Fruit fly (Drosophila melanogaster) whole organism, embryonic: ENCODE measurements around the gene Abca3.

ENCODE experiments used
- Bgb ChIP-seq: fragments of 200-800 bp; sonication (Bioruptor generic); IDR thresholded peaks from 2 replicates; pipeline ENCODE4 v1.3.6; 2022; ENCODE audit warnings: missing biosample characterization, missing genetic modification characterization; ENCODE audit not compliant: partially characterized antibody
- Blimp-1 ChIP-seq: fragments of 200-800 bp; sonication (Bioruptor generic); optimal IDR thresholded peaks from 3 replicates; lab custom pipeline; 2018; ENCODE audit warnings: missing biosample characterization, missing genetic modification characterization, mild to moderate bottlenecking, moderate library complexity, missing genetic modification reagents
- CG10979 ChIP-seq: fragments of 200-800 bp; sonication (Bioruptor generic); optimal IDR thresholded peaks from 2 replicates; lab custom pipeline; 2018; ENCODE audit warnings: missing biosample characterization, mild to moderate bottlenecking, missing genetic modification characterization, moderate library complexity
- CG11085 ChIP-seq: fragments of 200-800 bp; sonication (Bioruptor generic); IDR thresholded peaks from 2 replicates; pipeline ENCODE4 v1.3.6; 2022; ENCODE audit warnings: missing biosample characterization, missing genetic modification characterization
- CG11504 ChIP-seq: fragments of 200-800 bp; sonication (Bioruptor generic); optimal IDR thresholded peaks from 3 replicates; lab custom pipeline; 2019; ENCODE audit warnings: missing biosample characterization, mild to moderate bottlenecking, missing genetic modification characterization, moderate library complexity
- CG12236 ChIP-seq: fragments of 200-800 bp; sonication (Bioruptor generic); optimal IDR thresholded peaks from 2 replicates; lab custom pipeline; 2016; ENCODE audit warnings: missing biosample characterization, missing genetic modification characterization
- CG12299 ChIP-seq: fragments of 200-800 bp; sonication (Bioruptor generic); optimal IDR thresholded peaks from 2 replicates; lab custom pipeline; 2018; ENCODE audit warnings: missing biosample characterization, mild to moderate bottlenecking, missing genetic modification characterization
- CG1233 ChIP-seq: fragments of 200-800 bp; sonication (Bioruptor generic); optimal IDR thresholded peaks from 4 replicates; lab custom pipeline; 2018; ENCODE audit warnings: missing biosample characterization, mild to moderate bottlenecking, missing genetic modification characterization
- CG13123 ChIP-seq: fragments of 200-800 bp; sonication (Bioruptor generic); optimal IDR thresholded peaks from 2 replicates; lab custom pipeline; 2016; ENCODE audit warnings: missing biosample characterization, missing genetic modification characterization
- CG17186 ChIP-seq: fragments of 200-800 bp; sonication (Bioruptor generic); optimal IDR thresholded peaks from 3 replicates; lab custom pipeline; 2017; ENCODE audit warnings: missing biosample characterization, missing genetic modification reagents, missing genetic modification characterization
- CG17361 ChIP-seq: fragments of 200-800 bp; sonication (Bioruptor generic); IDR thresholded peaks from 3 replicates; pipeline ENCODE4 v1.3.6; 2022; ENCODE audit warnings: missing biosample characterization, missing genetic modification characterization
- CG17612 ChIP-seq: fragments of 200-800 bp; sonication (Bioruptor generic); IDR thresholded peaks from 2 replicates; pipeline ENCODE4 v1.3.6; 2022; ENCODE audit warnings: missing biosample characterization, missing genetic modification characterization
- CG1832 ChIP-seq: fragments of 200-800 bp; sonication (Bioruptor generic); optimal IDR thresholded peaks from 2 replicates; lab custom pipeline; 2017; ENCODE audit warnings: missing biosample characterization, mild to moderate bottlenecking, missing genetic modification characterization, inconsistent platforms
- CG2199 ChIP-seq: fragments of 200-800 bp; sonication (Bioruptor generic); IDR thresholded peaks from 3 replicates; pipeline ENCODE4 v1.3.6; 2022; ENCODE audit warnings: missing biosample characterization, missing genetic modification characterization
- CG32532 ChIP-seq: fragments of 200-800 bp; sonication (Bioruptor generic); IDR thresholded peaks from 2 replicates; pipeline ENCODE4 v1.3.6; 2022; ENCODE audit warnings: missing biosample characterization, missing genetic modification characterization
- CG3847 ChIP-seq: fragments of 200-800 bp; sonication (Bioruptor generic); IDR thresholded peaks from 2 replicates; pipeline ENCODE4 v1.3.6; 2022; ENCODE audit warnings: missing biosample characterization, missing genetic modification characterization
- CG4360 ChIP-seq: fragments of 200-800 bp; sonication (Bioruptor generic); IDR thresholded peaks from 2 replicates; pipeline ENCODE4 v1.3.6; 2022; ENCODE audit warnings: missing biosample characterization, missing genetic modification characterization
- CG4404 ChIP-seq: fragments of 200-800 bp; sonication (Bioruptor generic); IDR thresholded peaks from 2 replicates; pipeline ENCODE4 v1.3.6; 2022; ENCODE audit warnings: missing biosample characterization, missing genetic modification characterization
- CG6654 ChIP-seq: fragments of 200-800 bp; sonication (Bioruptor generic); optimal IDR thresholded peaks from 2 replicates; lab custom pipeline; 2017; ENCODE audit warnings: missing biosample characterization, mild to moderate bottlenecking, missing genetic modification characterization
- CG6683 ChIP-seq: fragments of 200-800 bp; sonication (Bioruptor generic); optimal IDR thresholded peaks from 2 replicates; lab custom pipeline; 2017; ENCODE audit warnings: missing biosample characterization, mild to moderate bottlenecking, missing genetic modification characterization, missing genetic modification reagents
- CG7745 ChIP-seq: fragments of 200-800 bp; sonication (Bioruptor generic); optimal IDR thresholded peaks from 2 replicates; lab custom pipeline; 2018; ENCODE audit warnings: missing biosample characterization, mild to moderate bottlenecking, missing genetic modification characterization, moderate library complexity
- CG7786 ChIP-seq: fragments of 200-800 bp; sonication (Bioruptor generic); optimal IDR thresholded peaks from 2 replicates; lab custom pipeline; 2016; ENCODE audit warnings: missing biosample characterization, missing genetic modification characterization
- CkIIα-i1 ChIP-seq: fragments of 200-800 bp; sonication (Bioruptor generic); IDR thresholded peaks from 2 replicates; pipeline ENCODE4 v1.3.6; 2022; ENCODE audit warnings: missing biosample characterization, missing genetic modification characterization
- Dll ChIP-seq: fragments of 200-800 bp; sonication (Bioruptor generic); IDR thresholded peaks from 4 replicates; pipeline ENCODE4 v1.3.6; 2022; ENCODE audit warnings: missing biosample characterization, missing genetic modification characterization; ENCODE audit not compliant: partially characterized antibody
- Fer1 ChIP-seq: fragments of 200-800 bp; sonication (Bioruptor generic); optimal IDR thresholded peaks from 2 replicates; lab custom pipeline; 2017; ENCODE audit warnings: missing biosample characterization, mild to moderate bottlenecking, missing genetic modification characterization
- Hmr ChIP-seq: fragments of 200-800 bp; sonication (Bioruptor generic); optimal IDR thresholded peaks from 3 replicates; lab custom pipeline; 2017; ENCODE audit warnings: mild to moderate bottlenecking, missing biosample characterization, missing genetic modification reagents, missing genetic modification characterization
- Hr39 ChIP-seq: fragments of >200 bp; optimal IDR thresholded peaks from 2 replicates; lab custom pipeline; 2017
- Myb ChIP-seq: fragments of 200-800 bp; sonication (Bioruptor generic); optimal IDR thresholded peaks from 2 replicates; lab custom pipeline; 2016; ENCODE audit warnings: missing biosample characterization, missing genetic modification characterization
- NC2β ChIP-seq: fragments of 200-800 bp; sonication (Bioruptor generic); optimal IDR thresholded peaks from 2 replicates; lab custom pipeline; 2016; ENCODE audit warnings: missing biosample characterization, missing genetic modification characterization
- Nf-YB ChIP-seq: fragments of 200-800 bp; sonication (Bioruptor generic); optimal IDR thresholded peaks from 3 replicates; lab custom pipeline; 2019; ENCODE audit warnings: missing biosample characterization, mild to moderate bottlenecking, missing genetic modification characterization, moderate library complexity
- Rx ChIP-seq: fragments of 200-800 bp; sonication (Bioruptor generic); IDR thresholded peaks from 2 replicates; pipeline ENCODE4 v1.3.6; 2022; ENCODE audit warnings: missing biosample characterization, missing genetic modification characterization
- Sox100B ChIP-seq: fragments of 200-800 bp; sonication (Bioruptor generic); optimal IDR thresholded peaks from 3 replicates; lab custom pipeline; 2018; ENCODE audit warnings: missing biosample characterization, mild to moderate bottlenecking, missing genetic modification characterization
- Xbp1 ChIP-seq: fragments of 200-800 bp; sonication (Bioruptor generic); optimal IDR thresholded peaks from 3 replicates; lab custom pipeline; 2016; ENCODE audit warnings: missing biosample characterization, mild to moderate bottlenecking, missing genetic modification characterization
- bbx ChIP-seq: fragments of 200-800 bp; sonication (Bioruptor generic); IDR thresholded peaks from 2 replicates; pipeline ENCODE4 v1.3.6; 2022; ENCODE audit warnings: missing biosample characterization, missing genetic modification characterization; ENCODE audit not compliant: partially characterized antibody
- br ChIP-seq: fragments of >200 bp; optimal IDR thresholded peaks from 2 replicates; lab custom pipeline; 2017
- caup ChIP-seq: fragments of 200-800 bp; sonication (Bioruptor generic); optimal IDR thresholded peaks from 3 replicates; lab custom pipeline; 2017; ENCODE audit warnings: missing biosample characterization, mild to moderate bottlenecking, missing genetic modification characterization, moderate library complexity; ENCODE audit not compliant: severe bottlenecking
- crol ChIP-seq: fragments of 200-800 bp; sonication (Bioruptor generic); IDR thresholded peaks from 2 replicates; pipeline ENCODE4 v1.3.6; 2022; ENCODE audit warnings: missing biosample characterization, missing genetic modification characterization
- dan ChIP-seq: fragments of 200-800 bp; sonication (Bioruptor generic); IDR thresholded peaks from 2 replicates; pipeline ENCODE4 v1.3.6; 2022; ENCODE audit warnings: missing biosample characterization, missing genetic modification characterization
- disco-r ChIP-seq: fragments of 200-800 bp; sonication (Bioruptor generic); optimal IDR thresholded peaks from 2 replicates; lab custom pipeline; 2016; ENCODE audit warnings: missing biosample characterization, missing genetic modification characterization
- dm ChIP-seq: fragments of 200-800 bp; sonication (Bioruptor generic); optimal IDR thresholded peaks from 3 replicates; lab custom pipeline; 2016; ENCODE audit warnings: missing biosample characterization, missing genetic modification characterization
- dysf ChIP-seq: fragments of 200-800 bp; sonication (Bioruptor generic); IDR thresholded peaks from 3 replicates; pipeline ENCODE4 v1.3.6; 2022; ENCODE audit warnings: missing biosample characterization, missing genetic modification characterization
- grn ChIP-seq: fragments of 200-800 bp; sonication (Bioruptor generic); optimal IDR thresholded peaks from 3 replicates; lab custom pipeline; 2017; ENCODE audit warnings: missing biosample characterization, missing genetic modification characterization
- insv ChIP-seq, 2 experiments: fragments of 200-800 bp; sonication (Bioruptor generic); optimal IDR thresholded peaks; 3 replicates each; lab custom pipeline; 2016 to 2018; ENCODE audit warnings: missing biosample characterization in 2 of 2, missing genetic modification characterization in 2 of 2
- nerfin-1 ChIP-seq: fragments of 200-800 bp; sonication (Bioruptor generic); optimal IDR thresholded peaks from 3 replicates; lab custom pipeline; 2019; ENCODE audit warnings: missing biosample characterization, mild to moderate bottlenecking, missing genetic modification characterization, moderate library complexity
- ranshi ChIP-seq: fragments of 200-800 bp; sonication (Bioruptor generic); IDR thresholded peaks from 2 replicates; pipeline ENCODE4 v1.3.6; 2022; ENCODE audit warnings: missing biosample characterization, missing genetic modification characterization
- salm ChIP-seq: fragments of 200-800 bp; sonication (Bioruptor generic); optimal IDR thresholded peaks from 2 replicates; lab custom pipeline; 2018; ENCODE audit warnings: missing biosample characterization, mild to moderate bottlenecking, missing genetic modification characterization
- sob ChIP-seq: fragments of 200-800 bp; sonication (Bioruptor generic); IDR thresholded peaks from 2 replicates; pipeline ENCODE4 v1.3.6; 2022; ENCODE audit warnings: missing biosample characterization, missing genetic modification characterization
- tin ChIP-seq: fragments of 200-800 bp; sonication (Bioruptor generic); optimal IDR thresholded peaks from 3 replicates; lab custom pipeline; 2016; ENCODE audit warnings: missing biosample characterization, missing genetic modification characterization
- tio ChIP-seq: fragments of 200-800 bp; sonication (Bioruptor generic); optimal IDR thresholded peaks from 2 replicates; lab custom pipeline; 2017; ENCODE audit warnings: missing biosample characterization, missing genetic modification characterization, inconsistent platforms
- tup ChIP-seq: fragments of 200-800 bp; sonication (Bioruptor generic); optimal IDR thresholded peaks from 2 replicates; lab custom pipeline; 2016; ENCODE audit warnings: missing biosample characterization, mild to moderate bottlenecking, missing genetic modification characterization, moderate library complexity

The Abca3 gene

dm6 chrX:21306485-21307142 is at the start of gene Abca3 (continued):
- TF ChIP-seq CG4404 (GFP tag; lab: Robert Waterston, UW) = peak; percentile 41; the same call in 1 of the 2 replicates
- TF ChIP-seq tup (GFP tag; lab: Kevin White, UChicago) = no peak
- no peak for TF ChIP-seq CG17186 (GFP tag; lab: Kevin White, UChicago)
- TF ChIP-seq CG7786 (GFP tag; lab: Kevin White, UChicago) = peak; percentile 55
- peak; percentile 58 for TF ChIP-seq CG1233 (GFP tag; lab: Kevin White, UChicago)
- no peak for TF ChIP-seq CG1832 (GFP tag; lab: Kevin White, UChicago)
- TF ChIP-seq tin = peak; percentile 57
- no peak for TF ChIP-seq CG6683 (GFP tag; lab: Kevin White, UChicago)
- TF ChIP-seq nerfin-1 (tag; lab: Kevin White, UChicago) = no peak
- TF ChIP-seq CG12236 (GFP tag; lab: Kevin White, UChicago) = peak; percentile 33
- TF ChIP-seq Fer1 (GFP tag; lab: Kevin White, UChicago) = peak; percentile 74
- peak; percentile 66 for TF ChIP-seq CG11504 (tag; lab: Kevin White, UChicago)
- no peak; the same call in 1 of the 2 replicates for TF ChIP-seq ranshi (GFP tag; lab: Robert Waterston, UW)
- TF ChIP-seq dysf (GFP tag; lab: Robert Waterston, UW) = peak; percentile 74; the same call in 2 of the 3 replicates
- no peak for TF ChIP-seq CkIIα-i1 (GFP tag; lab: Robert Waterston, UW)
- TF ChIP-seq Hmr (GFP tag; lab: Kevin White, UChicago) = peak; percentile 82
- TF ChIP-seq dan (GFP tag; lab: Robert Waterston, UW) = no peak
- no peak for TF ChIP-seq tio
- peak; percentile 22 for TF ChIP-seq NC2β (GFP tag; lab: Kevin White, UChicago)
- peak; percentile 80; the same call in 1 of the 2 replicates for TF ChIP-seq CG32532 (GFP tag; lab: Robert Waterston, UW)
- no peak for TF ChIP-seq Sox100B (GFP tag; lab: Kevin White, UChicago)
- TF ChIP-seq CG17361 (GFP tag; lab: Robert Waterston, UW) = peak; percentile 77
- TF ChIP-seq insv (GFP tag; optimal IDR thresholded peaks at IDR 0.05; lab: Kevin White, UChicago) = peak in 1 of 2 experiments; percentile 26
- TF ChIP-seq CG13123 (GFP tag; lab: Kevin White, UChicago) = no peak
- TF ChIP-seq Blimp-1 (GFP tag; lab: Kevin White, UChicago) = peak; percentile 91
- no peak for TF ChIP-seq CG7745 (tag; lab: Kevin White, UChicago)
- TF ChIP-seq crol (GFP tag; lab: Robert Waterston, UW) = no peak
- peak; percentile 46 for TF ChIP-seq Myb
- 0 out of 4 replicates have a peak, but pooled peaks have one; percentile 22 for TF ChIP-seq Dll (GFP tag; lab: Robert Waterston, UW)
- TF ChIP-seq CG4360 (GFP tag; lab: Robert Waterston, UW) = no peak
- TF ChIP-seq CG2199 (GFP tag; lab: Robert Waterston, UW) = no peak
- TF ChIP-seq CG10979 (tag; lab: Kevin White, UChicago) = peak; percentile 34
- TF ChIP-seq CG12299 (tag; lab: Kevin White, UChicago) = peak; percentile 47
- TF ChIP-seq CG17612 = no peak
- no peak for TF ChIP-seq dm (GFP tag; lab: Kevin White, UChicago)
- no peak for TF ChIP-seq bbx (GFP tag; lab: Robert Waterston, UW)
- no peak for TF ChIP-seq Bgb (GFP tag; lab: Robert Waterston, UW)
- peak; percentile 81 for TF ChIP-seq grn (GFP tag; lab: Kevin White, UChicago)
- peak; percentile 55 for TF ChIP-seq Xbp1 (GFP tag; lab: Kevin White, UChicago)
- TF ChIP-seq CG6654 (GFP tag; lab: Kevin White, UChicago) = no peak
- TF ChIP-seq disco-r (GFP tag; lab: Kevin White, UChicago) = no peak
- no peak for TF ChIP-seq Hr39 (lab: Kevin White, UChicago)
- TF ChIP-seq CG3847 (GFP tag; lab: Robert Waterston, UW) = no peak; the same call in none of the 2 replicates
- no peak for TF ChIP-seq CG11085
- peak; percentile 51 for TF ChIP-seq caup (GFP tag; lab: Kevin White, UChicago)
- no peak for TF ChIP-seq br (lab: Kevin White, UChicago)
- TF ChIP-seq Rx (GFP tag; lab: Robert Waterston, UW) = peak; percentile 17; the same call in 1 of the 2 replicates
- TF ChIP-seq sob (GFP tag; lab: Robert Waterston, UW) = peak; percentile 71
- peak; percentile 18 for TF ChIP-seq Nf-YB (GFP tag; lab: Kevin White, UChicago)
- TF ChIP-seq salm (tag; lab: Kevin White, UChicago) = peak; percentile 9
